Worm (Caenorhabditis elegans) whole organism, late embryonic: ENCODE measurements around the gene clec-242.

Experiments used
- C38D4.7 ChIP-seq: fragments of 200-800 bp; sonication (Bioruptor generic); optimal IDR thresholded peaks from 2 replicates; lab custom pipeline; 2018; ENCODE audit warnings: mild to moderate bottlenecking, missing genetic modification characterization, moderate library complexity, missing compliant biosample characterization
- F13H6.1 ChIP-seq: sonication (generic microtip); optimal IDR thresholded peaks from 2 replicates; lab custom pipeline; 2016; ENCODE audit warnings: missing genetic modification characterization, missing compliant biosample characterization
- Y22D7AL.16 ChIP-seq: sonication (generic microtip); optimal IDR thresholded peaks from 2 replicates; lab custom pipeline; 2016; ENCODE audit warnings: missing genetic modification characterization, missing compliant biosample characterization
- ceh-18 ChIP-seq: sonication (generic microtip); optimal IDR thresholded peaks from 2 replicates; lab custom pipeline; 2016; ENCODE audit warnings: missing genetic modification characterization, missing compliant biosample characterization
- ceh-19 ChIP-seq: fragments of 200-800 bp; sonication (Bioruptor generic); optimal IDR thresholded peaks from 2 replicates; lab custom pipeline; 2018; ENCODE audit warnings: mild to moderate bottlenecking, missing genetic modification characterization, missing compliant biosample characterization
- ceh-34 ChIP-seq: sonication (generic microtip); optimal IDR thresholded peaks from 2 replicates; lab custom pipeline; 2016; ENCODE audit warnings: mild to moderate bottlenecking, missing genetic modification characterization, missing compliant biosample characterization
- ceh-9 ChIP-seq: sonication (generic microtip); optimal IDR thresholded peaks from 2 replicates; lab custom pipeline; 2016; ENCODE audit warnings: mild to moderate bottlenecking, missing genetic modification characterization, inconsistent platforms, missing compliant biosample characterization
- dmd-4 ChIP-seq: sonication (generic microtip); optimal IDR thresholded peaks from 2 replicates; lab custom pipeline; 2016; ENCODE audit warnings: borderline replicate concordance, missing genetic modification characterization, missing compliant biosample characterization
- dve-1 ChIP-seq: sonication (generic microtip); optimal IDR thresholded peaks from 2 replicates; lab custom pipeline; 2017; ENCODE audit warnings: antibody characterized with exemption, mild to moderate bottlenecking, missing genetic modification characterization, missing compliant biosample characterization
- elt-2 ChIP-seq: sonication (generic microtip); optimal IDR thresholded peaks from 2 replicates; lab custom pipeline; 2016; ENCODE audit warnings: missing genetic modification reagents, missing genetic modification characterization, missing compliant biosample characterization
- eyg-1 ChIP-seq: sonication (generic microtip); optimal IDR thresholded peaks from 2 replicates; lab custom pipeline; 2016; ENCODE audit warnings: missing genotype, missing genetic modification characterization, missing compliant biosample characterization
- fkh-10 ChIP-seq: fragments of 150-350 bp; optimal IDR thresholded peaks from 2 replicates; lab custom pipeline; 2014; ENCODE audit warnings: missing biosample characterization, missing genetic modification reagents, missing genetic modification characterization
- hlh-13 ChIP-seq: fragments of 200-800 bp; sonication (Bioruptor generic); optimal IDR thresholded peaks from 2 replicates; lab custom pipeline; 2018; ENCODE audit warnings: mild to moderate bottlenecking, missing genetic modification characterization, missing compliant biosample characterization
- hlh-15 ChIP-seq: sonication (generic microtip); optimal IDR thresholded peaks from 2 replicates; lab custom pipeline; 2016; ENCODE audit warnings: missing genetic modification characterization, missing compliant biosample characterization
- hlh-8 ChIP-seq: sonication (generic microtip); optimal IDR thresholded peaks from 2 replicates; lab custom pipeline; 2016; ENCODE audit warnings: missing genotype, missing genetic modification characterization, missing compliant biosample characterization
- lim-6 ChIP-seq: sonication (generic microtip); optimal IDR thresholded peaks from 2 replicates; lab custom pipeline; 2016; ENCODE audit warnings: missing genetic modification characterization, missing compliant biosample characterization
- nfya-1 ChIP-seq: sonication (generic microtip); optimal IDR thresholded peaks from 2 replicates; lab custom pipeline; 2017; ENCODE audit warnings: missing genetic modification characterization, mild to moderate bottlenecking, missing compliant biosample characterization, antibody characterized with exemption, moderate library complexity
- nhr-232 ChIP-seq: sonication (generic microtip); optimal IDR thresholded peaks from 2 replicates; lab custom pipeline; 2016; ENCODE audit warnings: missing genetic modification characterization, missing compliant biosample characterization
- npax-4 ChIP-seq: sonication (generic microtip); optimal IDR thresholded peaks from 2 replicates; lab custom pipeline; 2016; ENCODE audit warnings: missing genetic modification characterization, missing compliant biosample characterization
- odd-2 ChIP-seq: sonication (generic microtip); optimal IDR thresholded peaks from 2 replicates; lab custom pipeline; 2017; ENCODE audit warnings: antibody characterized with exemption, mild to moderate bottlenecking, missing genetic modification characterization, missing compliant biosample characterization
- pax-1 ChIP-seq: fragments of 150-350 bp; optimal IDR thresholded peaks from 2 replicates; lab custom pipeline; 2014; ENCODE audit warnings: missing biosample characterization, missing genetic modification characterization
- pha-2 ChIP-seq: sonication (generic microtip); optimal IDR thresholded peaks from 2 replicates; lab custom pipeline; 2017; ENCODE audit warnings: mild to moderate bottlenecking, missing genetic modification characterization, missing compliant biosample characterization
- pha-4 ChIP-seq: fragments of 150-350 bp; optimal IDR thresholded peaks from 2 replicates; lab custom pipeline; 2018; ENCODE audit warnings: missing biosample characterization, missing genetic modification reagents, missing genetic modification characterization
- rnt-1 ChIP-seq: sonication (generic microtip); optimal IDR thresholded peaks from 2 replicates; lab custom pipeline; 2016; ENCODE audit warnings: missing genetic modification characterization, missing compliant biosample characterization
- sdc-2 ChIP-seq: sonication (generic microtip); optimal IDR thresholded peaks from 2 replicates; lab custom pipeline; 2016; ENCODE audit warnings: missing genotype, missing genetic modification characterization, missing compliant biosample characterization
- sox-2 ChIP-seq: fragments of 200-800 bp; sonication (Bioruptor generic); IDR thresholded peaks from 2 replicates; pipeline ENCODE4 v1.3.6; 2022; ENCODE audit warnings: missing genetic modification reagents, missing genetic modification characterization, missing compliant biosample characterization
- sox-4 ChIP-seq: sonication (generic microtip); optimal IDR thresholded peaks from 2 replicates; lab custom pipeline; 2017; ENCODE audit warnings: mild to moderate bottlenecking, missing genetic modification characterization, inconsistent platforms, missing compliant biosample characterization
- syd-9 ChIP-seq: sonication (generic microtip); optimal IDR thresholded peaks from 2 replicates; lab custom pipeline; 2016; ENCODE audit warnings: mild to moderate bottlenecking, missing genetic modification characterization, moderate library complexity, missing compliant biosample characterization
- tbx-2 ChIP-seq: sonication (generic microtip); optimal IDR thresholded peaks from 2 replicates; lab custom pipeline; 2016; ENCODE audit warnings: missing genetic modification characterization, missing compliant biosample characterization
- tbx-7 ChIP-seq: sonication (generic microtip); optimal IDR thresholded peaks from 2 replicates; lab custom pipeline; 2016; ENCODE audit warnings: missing genotype, missing genetic modification characterization, missing compliant biosample characterization
- ttx-3 ChIP-seq: sonication (generic microtip); optimal IDR thresholded peaks from 2 replicates; lab custom pipeline; 2016; ENCODE audit warnings: missing genetic modification reagents, missing genetic modification characterization, missing compliant biosample characterization
- unc-3 ChIP-seq, 2 experiments: fragments of 200-800 bp in 1 of 2; sonication (Bioruptor generic) in 1 of 2; sonication (generic microtip) in 1 of 2; conservative IDR thresholded peaks in 1 of 2; optimal IDR thresholded peaks in 1 of 2; 2 replicates each; pipeline versions ENCODE4 v1.3.6 to Lab custom; 2016 to 2022; ENCODE audit warnings: missing compliant biosample characterization in 2 of 2, missing genetic modification characterization in 2 of 2, missing genetic modification reagents in 1 of 2
- unc-55 ChIP-seq: sonication (generic microtip); optimal IDR thresholded peaks from 2 replicates; lab custom pipeline; 2017; ENCODE audit warnings: missing biosample characterization, missing genetic modification reagents, missing genetic modification characterization
- unc-86 ChIP-seq: sonication (generic microtip); optimal IDR thresholded peaks from 2 replicates; lab custom pipeline; 2016; ENCODE audit warnings: missing genetic modification characterization, missing compliant biosample characterization
- ztf-16 ChIP-seq: sonication (generic microtip); optimal IDR thresholded peaks from 2 replicates; lab custom pipeline; 2017; ENCODE audit warnings: missing genetic modification characterization, missing compliant biosample characterization

Gene clec-242

ce11 chrV:17245406-17245805 is at the start of gene clec-242:
TSS of gene clec-242 (minus strand) at chrV:17245506.
- no peak for TF ChIP-seq pax-1 (tag; lab: Kevin White, UChicago)
- no peak for TF ChIP-seq odd-2 (tag; lab: Kevin White, UChicago)
- no peak for TF ChIP-seq ttx-3 (tag; lab: Kevin White, UChicago)

- TF ChIP-seq tbx-2 (tag; lab: Kevin White, UChicago) (no peak), rnt-1 (tag; lab: Kevin White, UChicago) (no peak), dve-1 (no peak), ttx-3 (tag; lab: Kevin White, UChicago) (no peak), F13H6.1 (no peak), hlh-8 (tag; lab: Kevin White, UChicago) (no peak), dmd-4 (tag; lab: Kevin White, UChicago) (no peak), pax-1 (tag; lab: Kevin White, UChicago) (no peak), C38D4.7 (GFP tag; lab: Kevin White, UChicago) (no peak), ceh-34 (tag; lab: Kevin White, UChicago) (no peak)
Observed at ce11 chrV:17292740-17293139, 47.4 kb upstream of the clec-242 start.

- TF ChIP-seq Y22D7AL.16 (tag; lab: Kevin White, UChicago) (no peak), eyg-1 (tag; lab: Kevin White, UChicago) (no peak), sdc-2 (tag; lab: Kevin White, UChicago) (no peak), fkh-10 (GFP tag; lab: Kevin White, UChicago) (no peak), tbx-7 (tag; lab: Kevin White, UChicago) (no peak)
Observed at ce11 chrV:17284159-17284558, 38.9 kb upstream of the clec-242 start.

- TF ChIP-seq sox-2 (GFP tag; lab: Robert Waterston, UW) (no peak), ceh-9 (tag; lab: Kevin White, UChicago) (no peak), lim-6 (tag; lab: Kevin White, UChicago) (no peak), unc-3 (GFP tag; conservative IDR thresholded peaks at IDR 0.05; lab: Robert Waterston, UW) (no peak), unc-3 (tag; optimal IDR thresholded peaks at IDR 0.05; lab: Kevin White, UChicago) (no peak), ceh-18 (tag; lab: Kevin White, UChicago) (no peak), unc-55 (GFP tag; lab: Kevin White, UChicago) (no peak), Y22D7AL.16 (tag; lab: Kevin White, UChicago) (no peak), elt-2 (no peak), npax-4 (tag; lab: Kevin White, UChicago) (no peak), ttx-3 (tag; lab: Kevin White, UChicago) (no peak), nhr-232 (tag; lab: Kevin White, UChicago) (no peak), syd-9 (tag; lab: Kevin White, UChicago) (no peak), unc-86 (no peak), hlh-15 (tag; lab: Kevin White, UChicago) (no peak), sox-4 (tag; lab: Kevin White, UChicago) (no peak)
Observed at ce11 chrV:17273249-17273648, 27.9 kb upstream of the clec-242 start, which contains the start of gene K10G4.10. TSS of gene K10G4.10 (plus strand) at chrV:17273549.

DNA sequence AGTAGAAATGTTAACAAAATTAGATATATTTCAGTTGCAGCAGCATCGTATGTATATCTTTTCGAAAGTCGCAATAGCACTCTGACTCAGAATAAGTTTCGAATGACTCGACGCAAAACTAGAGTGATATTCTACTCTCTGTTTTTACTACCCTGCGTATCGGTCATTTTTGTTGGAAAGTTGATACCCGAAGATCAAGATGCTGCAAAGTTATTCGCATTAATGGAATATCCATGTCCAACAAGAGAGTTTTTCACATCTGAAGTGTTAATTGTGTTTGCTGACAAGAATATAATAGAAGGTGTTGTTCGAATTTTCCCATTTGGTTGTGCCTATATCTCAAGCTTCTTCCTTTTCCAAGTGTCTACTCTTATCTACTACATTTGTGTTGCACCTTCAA is 26.8 kb upstream of the clec-242 start:
- TF ChIP-seq ceh-19 (GFP tag; lab: Kevin White, UChicago), result no peak
- no peak for TF ChIP-seq nfya-1 (tag; lab: Kevin White, UChicago)
- no peak for TF ChIP-seq pha-4 (tag; lab: Kevin White, UChicago)
- TF ChIP-seq sox-4 (tag; lab: Kevin White, UChicago), result no peak
- TF ChIP-seq hlh-13 (GFP tag; lab: Kevin White, UChicago), result no peak
- TF ChIP-seq dmd-4 (tag; lab: Kevin White, UChicago), result no peak
- TF ChIP-seq ztf-16 (tag; lab: Kevin White, UChicago), result no peak
- TF ChIP-seq pha-2 (tag; lab: Kevin White, UChicago), result no peak
- no peak for TF ChIP-seq dve-1
